Worm (Caenorhabditis elegans): Measurements from ENCODE around the gene ubq-1.

ce11 chrIII:5953041-5953912 lies 13.2 kb downstream of the ubq-1 start:
- TF ChIP-seq nhr-12 (tag; optimal IDR thresholded peaks at IDR 0.05): no peak
- no peak for TF ChIP-seq nhr-28 (tag; optimal IDR thresholded peaks at IDR 0.05)
- TF ChIP-seq elt-1 (tag; optimal IDR thresholded peaks at IDR 0.05; ENCODE audit: borderline replicate concordance, insufficient read depth): no peak
- TF ChIP-seq lsy-2 (tag; optimal IDR thresholded peaks at IDR 0.05): no peak
- TF ChIP-seq sptf-1 (tag; optimal IDR thresholded peaks at IDR 0.05): no peak
- no peak for TF ChIP-seq ceh-39 (tag; optimal IDR thresholded peaks at IDR 0.05)
- TF ChIP-seq mep-1 (tag; optimal IDR thresholded peaks at IDR 0.05): no peak
- TF ChIP-seq nhr-76 (tag; optimal IDR thresholded peaks at IDR 0.05): no peak
- TF ChIP-seq ztf-11 (tag; optimal IDR thresholded peaks at IDR 0.05): no peak
- TF ChIP-seq lin-13 (tag; optimal IDR thresholded peaks at IDR 0.05): no peak
- no peak for TF ChIP-seq flh-1 (GFP tag; optimal IDR thresholded peaks at IDR 0.05)
- no peak for TF ChIP-seq elt-3 (tag; optimal IDR thresholded peaks at IDR 0.05)
- no peak for TF ChIP-seq pha-4 (tag; optimal IDR thresholded peaks at IDR 0.05)
- no peak for TF ChIP-seq nhr-2 (tag; optimal IDR thresholded peaks at IDR 0.05)
